Worm (Caenorhabditis elegans) whole organism, L4 larva: ENCODE data around the gene ZK1098.2.

Experiments
- D1046.2 ChIP-seq: fragments of 200-800 bp; sonication (Bioruptor generic); IDR thresholded peaks from 2 replicates; pipeline ENCODE4 v1.3.6; 2022; ENCODE audit warnings: missing genetic modification characterization, missing compliant biosample characterization
- ZK546.5 ChIP-seq, 2 experiments: sonication (generic microtip); optimal IDR thresholded peaks; 2 replicates each; lab custom pipeline; 2017; ENCODE audit warnings: missing biosample characterization in 2 of 2, missing genetic modification characterization in 2 of 2
- ces-1 ChIP-seq: fragments of 150-350 bp; sonication (generic microtip); optimal IDR thresholded peaks from 4 replicates; lab custom pipeline; 2014; ENCODE audit warnings: missing biosample characterization, missing genetic modification reagents, missing genetic modification characterization
- ctbp-1 ChIP-seq: fragments of 200-800 bp; sonication (Bioruptor generic); IDR thresholded peaks from 2 replicates; pipeline ENCODE4 v1.3.6; 2022; ENCODE audit warnings: missing genetic modification reagents, missing genetic modification characterization, missing compliant biosample characterization
- daf-12 ChIP-seq: fragments of 150-350 bp; optimal IDR thresholded peaks from 2 replicates; lab custom pipeline; 2014; ENCODE audit warnings: missing biosample characterization, missing genetic modification reagents, missing genetic modification characterization
- egl-43 ChIP-seq: fragments of 200-800 bp; sonication (Bioruptor generic); IDR thresholded peaks from 2 replicates; pipeline ENCODE4 v1.3.6; 2022; ENCODE audit warnings: missing genetic modification reagents, missing genetic modification characterization, missing compliant biosample characterization
- lin-15B ChIP-seq: fragments of 150-350 bp; sonication (generic microtip); optimal IDR thresholded peaks from 3 replicates; lab custom pipeline; 2014; ENCODE audit warnings: missing biosample characterization, missing genetic modification characterization
- lin-39 ChIP-seq: fragments of 150-350 bp; optimal IDR thresholded peaks from 2 replicates; lab custom pipeline; 2014; ENCODE audit warnings: missing biosample characterization, missing genetic modification reagents, missing genetic modification characterization
- nhr-77 ChIP-seq: fragments of 150-350 bp; optimal IDR thresholded peaks from 2 replicates; lab custom pipeline; 2014; ENCODE audit warnings: missing biosample characterization, missing genetic modification characterization
- set-16 ChIP-seq: fragments of 200-800 bp; sonication (Bioruptor generic); IDR thresholded peaks from 2 replicates; pipeline ENCODE4 v1.3.6; 2022; ENCODE audit warnings: missing genetic modification reagents, missing genetic modification characterization, missing compliant biosample characterization
- snpc-1.2 ChIP-seq: fragments of 200-800 bp; sonication (Bioruptor generic); IDR thresholded peaks from 2 replicates; pipeline ENCODE4 v1.3.6; 2022; ENCODE audit warnings: missing genetic modification reagents, missing genetic modification characterization, missing compliant biosample characterization
- snpc-4 ChIP-seq: fragments of 150-350 bp; optimal IDR thresholded peaks from 2 replicates; lab custom pipeline; 2014; ENCODE audit warnings: missing biosample characterization, missing genetic modification characterization
- zag-1 ChIP-seq: fragments of 150-350 bp; optimal IDR thresholded peaks from 2 replicates; lab custom pipeline; 2014; ENCODE audit warnings: missing biosample characterization, missing genetic modification characterization

DNA sequence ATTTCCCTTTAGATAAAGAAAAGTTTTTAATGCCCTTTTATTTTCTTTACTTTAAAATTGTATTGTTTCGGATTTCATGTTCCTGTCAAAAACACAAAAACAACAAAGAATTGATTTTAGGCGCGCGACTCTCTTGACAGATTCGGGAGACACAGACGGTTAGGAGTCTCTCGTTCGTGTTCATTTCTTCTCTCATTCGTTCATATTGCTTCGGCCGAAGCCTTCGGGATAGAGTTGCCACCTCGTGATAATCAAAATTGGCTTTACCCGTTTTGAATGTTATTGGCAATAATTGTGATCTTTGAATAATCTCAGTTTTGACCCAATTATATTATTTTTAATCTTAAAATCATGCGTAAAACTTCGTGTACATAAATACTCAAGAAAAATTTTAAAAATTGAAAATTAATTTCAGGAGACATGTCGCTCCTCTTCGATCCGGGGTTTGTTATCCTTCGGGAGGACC is 17.9 kb upstream of the ZK1098.2 start, which contains the start of gene F55H2.5:
- no peak for TF ChIP-seq ces-1 (GFP tag; lab: Kevin White, UChicago)
- no peak for TF ChIP-seq zag-1 (tag; lab: Kevin White, UChicago)
- no peak for TF ChIP-seq set-16
- TF ChIP-seq snpc-1.2 (GFP tag; lab: Robert Waterston, UW) = no peak
- no peak for TF ChIP-seq daf-12 (tag; lab: Kevin White, UChicago)
- TF ChIP-seq snpc-4 (tag; lab: Kevin White, UChicago) = no peak
- no peak for TF ChIP-seq D1046.2 (GFP tag; lab: Robert Waterston, UW)
- no peak for TF ChIP-seq lin-39
- TF ChIP-seq lin-15B = no peak
- no peak for TF ChIP-seq ctbp-1 (GFP tag; lab: Robert Waterston, UW)
- no peak for TF ChIP-seq nhr-77 (tag; lab: Kevin White, UChicago)
- no peak for TF ChIP-seq egl-43 (GFP tag; lab: Robert Waterston, UW)
- no peak for TF ChIP-seq ZK546.5 (tag; optimal IDR thresholded peaks at IDR 0.05; lab: Kevin White, UChicago)
